Worm (Caenorhabditis elegans) whole organism, L3 larva: ENCODE measurements around the gene F46C8.8.
A peak's percentile ranks its signal among the peaks of the same experiment; 100 is the strongest.

Experiments
- nfya-1 ChIP-seq: sonication (generic microtip); optimal IDR thresholded peaks from 2 replicates; lab custom pipeline; 2017; ENCODE audit warnings: missing genetic modification characterization, mild to moderate bottlenecking, missing compliant biosample characterization, antibody characterized with exemption, moderate library complexity; ENCODE audit not compliant: insufficient read depth
- nhr-12 ChIP-seq: fragments of 150-350 bp; optimal IDR thresholded peaks from 2 replicates; lab custom pipeline; 2014; ENCODE audit warnings: missing biosample characterization, missing genetic modification characterization

DNA sequence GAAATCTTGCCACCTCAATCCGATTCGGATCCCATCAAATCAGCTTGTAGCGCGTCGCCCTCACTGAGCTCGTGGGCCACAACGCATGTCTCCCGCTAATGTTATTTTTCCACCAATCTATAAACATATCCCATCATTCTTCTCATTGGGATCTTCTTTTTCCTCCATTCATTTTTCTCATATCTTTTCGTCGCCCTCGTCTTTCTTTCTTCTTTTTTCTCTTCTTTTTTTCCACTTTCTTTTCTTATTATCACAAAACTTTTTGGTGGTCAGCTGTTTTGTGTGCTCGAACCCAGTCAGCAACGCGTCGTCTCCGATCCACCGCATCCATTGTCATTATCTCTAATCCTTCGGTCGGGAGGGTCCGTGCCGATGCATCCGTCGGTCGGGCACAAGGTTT is 30.4 kb downstream of the F46C8.8 start:
- peak; percentile 27 for TF ChIP-seq nfya-1 (tag; lab: Kevin White, UChicago)
- no peak for TF ChIP-seq nhr-12 (tag; lab: Kevin White, UChicago)
